Fruit fly (Drosophila melanogaster): ENCODE data around the gene sturkopf.
A peak's percentile ranks its signal among the peaks of the same experiment; 100 is the strongest.

Gene sturkopf

DNA sequence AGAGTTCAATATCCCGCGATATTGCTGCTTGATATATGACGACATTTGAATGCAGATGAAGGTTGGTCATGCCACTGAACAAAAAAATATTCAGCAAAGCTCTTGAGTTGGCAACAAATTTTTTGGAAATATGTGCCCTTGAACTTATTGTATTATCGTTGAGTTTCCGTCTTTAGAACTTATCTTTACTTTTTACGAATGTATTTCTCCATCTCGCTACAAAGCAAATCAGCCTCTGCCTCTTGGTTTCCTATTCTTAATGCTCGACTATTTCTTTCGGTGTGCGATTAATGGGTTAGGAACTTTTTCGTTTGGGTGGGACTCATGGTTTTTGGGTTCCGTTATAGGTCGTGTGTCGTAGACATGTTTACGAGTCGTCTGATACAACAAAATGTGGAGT, 10.0 kb upstream of the sturkopf start (continued):
- peak; percentile 23; the same call in 1 of the 3 replicates for TF ChIP-seq gce (GFP tag; IDR thresholded peaks at IDR 0.05)
- peak; percentile 49 to 66 for TF ChIP-seq Pdp1 (GFP tag; optimal IDR thresholded peaks at IDR 0.05)
- peak; percentile 10 for TF ChIP-seq CG4328 (GFP tag; optimal IDR thresholded peaks at IDR 0.05)
- TF ChIP-seq sd (tag; optimal IDR thresholded peaks at IDR 0.05), result peak; percentile 49
- peak; percentile 58 for TF ChIP-seq nerfin-1 (tag; optimal IDR thresholded peaks at IDR 0.05)
- no peak for TF ChIP-seq nerfin-2 (GFP tag; IDR thresholded peaks at IDR 0.05; ENCODE audit: partially characterized antibody)
- no peak for TF ChIP-seq Dbx (GFP tag; IDR thresholded peaks at IDR 0.05)
- TF ChIP-seq Aef1 (GFP tag; IDR thresholded peaks at IDR 0.05), result no peak; the same call in 2 of the 3 replicates
- TF ChIP-seq B-H1 (GFP tag; IDR thresholded peaks at IDR 0.05), result peak; percentile 60
- peak; percentile 74 for TF ChIP-seq CG4820 (GFP tag; optimal IDR thresholded peaks at IDR 0.05)
- TF ChIP-seq Chrac-16 (GFP tag; optimal IDR thresholded peaks at IDR 0.05), result peak; percentile 67
- no peak for TF ChIP-seq hbn (GFP tag; IDR thresholded peaks at IDR 0.05; ENCODE audit: partially characterized antibody)
- no peak for TF ChIP-seq mld (GFP tag; IDR thresholded peaks at IDR 0.05; ENCODE audit: partially characterized antibody)
- TF ChIP-seq CG30403 (GFP tag; optimal IDR thresholded peaks at IDR 0.05), result peak; percentile 68
- peak; percentile 25 for TF ChIP-seq eyg (GFP tag; optimal IDR thresholded peaks at IDR 0.05)
- TF ChIP-seq tna (GFP tag; IDR thresholded peaks at IDR 0.05; ENCODE audit: partially characterized antibody), result no peak
- TF ChIP-seq CG3407 (GFP tag; optimal IDR thresholded peaks at IDR 0.05), result peak; percentile 64
- peak; percentile 18 for TF ChIP-seq CG7271 (tag; optimal IDR thresholded peaks at IDR 0.05)
- TF ChIP-seq ttk (GFP tag; IDR thresholded peaks at IDR 0.05), result peak; percentile 32; the same call in 1 of the 2 replicates
- TF ChIP-seq D19A (tag; optimal IDR thresholded peaks at IDR 0.05), result peak; percentile 73
- TF ChIP-seq psq (GFP tag; optimal IDR thresholded peaks at IDR 0.05), result no peak
- TF ChIP-seq CG34422 (GFP tag; IDR thresholded peaks at IDR 0.05), result peak; percentile 23; the same call in 1 of the 3 replicates
- peak; percentile 73 for TF ChIP-seq PHDP (tag; optimal IDR thresholded peaks at IDR 0.05)
- peak; percentile 75 for TF ChIP-seq CG8089 (GFP tag; optimal IDR thresholded peaks at IDR 0.05)
- peak; percentile 24 for TF ChIP-seq kay (GFP tag; optimal IDR thresholded peaks at IDR 0.05)
- TF ChIP-seq jumu (GFP tag; optimal IDR thresholded peaks at IDR 0.05), result peak; percentile 72
- peak; percentile 66 for TF ChIP-seq CG17568 (GFP tag; optimal IDR thresholded peaks at IDR 0.05)
- peak; percentile 76 for TF ChIP-seq vvl (GFP tag; IDR thresholded peaks at IDR 0.05)
- no peak for TF ChIP-seq CG4854 (GFP tag; optimal IDR thresholded peaks at IDR 0.05)
- no peak for TF ChIP-seq CG2889 (GFP tag; IDR thresholded peaks at IDR 0.05)
- TF ChIP-seq HmgZ (tag; optimal IDR thresholded peaks at IDR 0.05), result peak; percentile 33
- peak; percentile 30; the same call in 1 of the 2 replicates for TF ChIP-seq Ada2b (GFP tag; IDR thresholded peaks at IDR 0.05)
- TF ChIP-seq Opbp (GFP tag; IDR thresholded peaks at IDR 0.05; ENCODE audit: partially characterized antibody), result no peak
- peak; percentile 59 for TF ChIP-seq her (GFP tag; optimal IDR thresholded peaks at IDR 0.05)
- TF ChIP-seq CG10979 (tag; optimal IDR thresholded peaks at IDR 0.05), result peak; percentile 88
- peak; percentile 15 for TF ChIP-seq CG11723 (GFP tag; optimal IDR thresholded peaks at IDR 0.05)
- TF ChIP-seq dysf (GFP tag; IDR thresholded peaks at IDR 0.05), result peak; percentile 51; the same call in 2 of the 3 replicates
- TF ChIP-seq ftz-f1 (GFP tag; optimal IDR thresholded peaks at IDR 0.05), result no peak
- TF ChIP-seq tgo (GFP tag; IDR thresholded peaks at IDR 0.05), result peak; percentile 27; the same call in 1 of the 3 replicates
- no peak for TF ChIP-seq CG10321 (GFP tag; IDR thresholded peaks at IDR 0.05)
- TF ChIP-seq HLHmδ (GFP tag; optimal IDR thresholded peaks at IDR 0.05), result no peak
- TF ChIP-seq CG6683 (GFP tag; optimal IDR thresholded peaks at IDR 0.05), result no peak
- TF ChIP-seq chn (GFP tag; optimal IDR thresholded peaks at IDR 0.05), result peak; percentile 71
- TF ChIP-seq MTF-1 (GFP tag; optimal IDR thresholded peaks at IDR 0.05; ENCODE audit: borderline replicate concordance), result peak; percentile 35
- peak; percentile 51 for TF ChIP-seq HLH54F (GFP tag; optimal IDR thresholded peaks at IDR 0.05)
- peak; percentile 68 for TF ChIP-seq NfI (GFP tag; optimal IDR thresholded peaks at IDR 0.05)
- TF ChIP-seq BtbVII (GFP tag; optimal IDR thresholded peaks at IDR 0.05), result peak; percentile 44
- TF ChIP-seq CG10431 (GFP tag; optimal IDR thresholded peaks at IDR 0.05), result peak; percentile 55
- no peak for TF ChIP-seq Atf6 (GFP tag; IDR thresholded peaks at IDR 0.05)
- TF ChIP-seq row (GFP tag; IDR thresholded peaks at IDR 0.05), result peak; percentile 80

Data from whole organism, embryonic.